Worm (Caenorhabditis elegans): ENCODE measurements around the gene dab-1.

dab-1 gene

ce11 chrII:8185016-8185493 lies 37.1 kb upstream of the dab-1 start, which contains the start of the genes mig-5 and cct-1 (continued):
- TF ChIP-seq Y95B8A.8 (GFP tag; IDR thresholded peaks at IDR 0.05), result peak; percentile 74; the same call in 1 of the 2 replicates
- no peak for TF ChIP-seq ama-1 (optimal IDR thresholded peaks at IDR 0.05)
- TF ChIP-seq ama-1 (GFP tag; optimal IDR thresholded peaks at IDR 0.05), result no peak
- peak; percentile 84 for TF ChIP-seq ceh-27 (GFP tag; optimal IDR thresholded peaks at IDR 0.05)
- peak; percentile 83 for TF ChIP-seq F23B12.7 (tag; optimal IDR thresholded peaks at IDR 0.05; ENCODE audit: insufficient read depth)
- TF ChIP-seq egrh-3 (GFP tag; IDR thresholded peaks at IDR 0.05), result no peak
- TF ChIP-seq bed-1 (GFP tag; IDR thresholded peaks at IDR 0.05), result no peak
- peak; percentile 41 for TF ChIP-seq rpc-1 (optimal IDR thresholded peaks at IDR 0.05)
- TF ChIP-seq rpc-1 (tag; optimal IDR thresholded peaks at IDR 0.05), result no peak
- peak; percentile 54; the same call in 1 of the 2 replicates for TF ChIP-seq Y67H2A.10 (GFP tag; conservative IDR thresholded peaks at IDR 0.05)
- TF ChIP-seq zim-3 (tag; optimal IDR thresholded peaks at IDR 0.05), result no peak
- no peak for TF ChIP-seq F57A8.1 (GFP tag; optimal IDR thresholded peaks at IDR 0.05)
- TF ChIP-seq rec-8 (tag; optimal IDR thresholded peaks at IDR 0.05), result no peak
- peak; percentile 7 for TF ChIP-seq chd-7 (tag; optimal IDR thresholded peaks at IDR 0.05)
- TF ChIP-seq fkh-3 (tag; optimal IDR thresholded peaks at IDR 0.05), result no peak
- TF ChIP-seq ztf-22 (GFP tag; optimal IDR thresholded peaks at IDR 0.05), result no peak
- peak; percentile 91 for TF ChIP-seq rcor-1 (GFP tag; IDR thresholded peaks at IDR 0.05)
- peak; percentile 60 for TF ChIP-seq F22D6.2 (tag; optimal IDR thresholded peaks at IDR 0.05)
- TF ChIP-seq Y79H2A.3 (GFP tag; conservative IDR thresholded peaks at IDR 0.05), result no peak
- no peak for TF ChIP-seq sdz-38 (tag; optimal IDR thresholded peaks at IDR 0.05)
- no peak for TF ChIP-seq ceh-40 (GFP tag; IDR thresholded peaks at IDR 0.05)
- TF ChIP-seq snpc-4 (GFP tag; optimal IDR thresholded peaks at IDR 0.05), result peak; percentile 57
- peak; percentile 75 to 83 (median 76) for TF ChIP-seq snpc-4 (tag; optimal IDR thresholded peaks at IDR 0.05)
- no peak for TF ChIP-seq nfya-1 (tag; optimal IDR thresholded peaks at IDR 0.05; ENCODE audit: borderline replicate concordance, insufficient read depth)
- peak in 2 of 3 experiments; percentile 77 to 92 for TF ChIP-seq lin-35 (GFP tag; optimal IDR thresholded peaks at IDR 0.05)
- TF ChIP-seq B0019.2 (GFP tag; conservative IDR thresholded peaks at IDR 0.05), result 0 out of 2 replicates have a peak, but pooled peaks have one; percentile 22
- no peak for TF ChIP-seq hlh-26 (GFP tag; conservative IDR thresholded peaks at IDR 0.05)
- peak; percentile 95 for TF ChIP-seq dox-1 (GFP tag; IDR thresholded peaks at IDR 0.05)
- TF ChIP-seq F33H1.4 (GFP tag; IDR thresholded peaks at IDR 0.05), result peak; percentile 100
- no peak for TF ChIP-seq sptf-2 (GFP tag; optimal IDR thresholded peaks at IDR 0.05)
- peak; percentile 72 for TF ChIP-seq tbp1 (GFP tag; optimal IDR thresholded peaks at IDR 0.05)

ce11 chrII:8187516-8187915 lies 34.7 kb upstream of the dab-1 start:
- TF ChIP-seq dpff-1 (tag; optimal IDR thresholded peaks at IDR 0.05) (no peak), madf-6 (GFP tag; IDR thresholded peaks at IDR 0.05) (peak; percentile 60), athp-1 (tag; optimal IDR thresholded peaks at IDR 0.05) (peak; percentile 74), ama-1 (optimal IDR thresholded peaks at IDR 0.05) (no peak), ama-1 (GFP tag; optimal IDR thresholded peaks at IDR 0.05) (peak in 1 of 2 experiments; percentile 33), rcor-1 (GFP tag; IDR thresholded peaks at IDR 0.05) (no peak), snpc-4 (GFP tag; optimal IDR thresholded peaks at IDR 0.05) (no peak), snpc-4 (tag; optimal IDR thresholded peaks at IDR 0.05) (peak in 1 of 4 experiments; percentile 1), mes-4 (tag; optimal IDR thresholded peaks at IDR 0.05) (peak; percentile 21), attf-6 (GFP tag; IDR thresholded peaks at IDR 0.05) (0 out of 2 replicates have a peak, but pooled peaks have one; percentile 10), Y53G8AR.9 (GFP tag; conservative IDR thresholded peaks at IDR 0.05) (peak; percentile 78), ekl-4 (GFP tag; IDR thresholded peaks at IDR 0.05) (0 out of 2 replicates have a peak, but pooled peaks have one; percentile 15), lin-26 (GFP tag; IDR thresholded peaks at IDR 0.05) (0 out of 2 replicates have a peak, but pooled peaks have one; percentile 29), ZK185.1 (tag; optimal IDR thresholded peaks at IDR 0.05; ENCODE audit: poor library complexity, severe bottlenecking) (peak; percentile 9), F49E8.2 (tag; optimal IDR thresholded peaks at IDR 0.05; ENCODE audit: insufficient read depth) (peak; percentile 21), lin-40 (tag; optimal IDR thresholded peaks at IDR 0.05) (no peak), Y56A3A.18 (GFP tag; IDR thresholded peaks at IDR 0.05) (no peak; the same call in 1 of the 2 replicates), atf-7 (tag; optimal IDR thresholded peaks at IDR 0.05) (no peak), tlf-1 (GFP tag; optimal IDR thresholded peaks at IDR 0.05) (peak; percentile 50)

Data from whole organism, young adult.